Worm (Caenorhabditis elegans) whole organism, L4 larva: ENCODE data around the gene fmo-3.

ENCODE experiments used
- D1046.2 ChIP-seq: fragments of 200-800 bp; sonication (Bioruptor generic); IDR thresholded peaks from 2 replicates; pipeline ENCODE4 v1.3.6; 2022; ENCODE audit warnings: missing genetic modification characterization, missing compliant biosample characterization
- F26F4.8 ChIP-seq: fragments of 200-800 bp; sonication (Bioruptor generic); conservative IDR thresholded peaks from 2 replicates; pipeline ENCODE4 v1.3.6; 2022; ENCODE audit warnings: missing genetic modification characterization, missing compliant biosample characterization
- Y48G9A.11 ChIP-seq: fragments of 200-800 bp; sonication (Bioruptor generic); IDR thresholded peaks from 2 replicates; pipeline ENCODE4 v1.3.6; 2022; ENCODE audit warnings: missing genetic modification reagents, missing genetic modification characterization, missing compliant biosample characterization
- ceh-62 ChIP-seq: sonication (generic microtip); optimal IDR thresholded peaks from 2 replicates; lab custom pipeline; 2017; ENCODE audit warnings: missing biosample characterization, missing genetic modification characterization
- cey-2 ChIP-seq: sonication (generic microtip); optimal IDR thresholded peaks from 3 replicates; lab custom pipeline; 2017; ENCODE audit warnings: missing genetic modification characterization, mild to moderate bottlenecking, missing compliant biosample characterization, antibody characterized with exemption, borderline replicate concordance; ENCODE audit not compliant: insufficient read depth
- ctbp-1 ChIP-seq: fragments of 200-800 bp; sonication (Bioruptor generic); IDR thresholded peaks from 2 replicates; pipeline ENCODE4 v1.3.6; 2022; ENCODE audit warnings: missing genetic modification reagents, missing genetic modification characterization, missing compliant biosample characterization
- daf-16 ChIP-seq, 3 experiments: sonication (generic microtip); optimal IDR thresholded peaks; 2 replicates each; lab custom pipeline; 2016 to 2017; ENCODE audit warnings: missing genetic modification characterization in 3 of 3, missing genetic modification reagents in 3 of 3, mild to moderate bottlenecking in 2 of 3, missing compliant biosample characterization in 2 of 3, missing biosample characterization in 1 of 3, moderate library complexity in 1 of 3
- daf-8 ChIP-seq: fragments of 200-800 bp; sonication (Bioruptor generic); IDR thresholded peaks from 2 replicates; pipeline ENCODE4 v1.3.6; 2022; ENCODE audit warnings: missing genetic modification characterization, missing compliant biosample characterization
- duxl-1 ChIP-seq: sonication (generic microtip); optimal IDR thresholded peaks from 2 replicates; lab custom pipeline; 2016; ENCODE audit warnings: mild to moderate bottlenecking, missing genetic modification characterization, moderate library complexity, missing compliant biosample characterization; ENCODE audit not compliant: poor library complexity
- hif-1 ChIP-seq, 2 experiments: sonication (generic microtip); optimal IDR thresholded peaks; 2 replicates each; lab custom pipeline; 2016 to 2017; ENCODE audit warnings: missing compliant biosample characterization in 2 of 2, missing genetic modification characterization in 2 of 2, missing genetic modification reagents in 2 of 2, missing genotype in 2 of 2, mild to moderate bottlenecking in 1 of 2
- jun-1 ChIP-seq: fragments of 150-350 bp; optimal IDR thresholded peaks from 2 replicates; lab custom pipeline; 2014; ENCODE audit warnings: missing biosample characterization, missing genetic modification reagents, missing genetic modification characterization
- lin-13 ChIP-seq: fragments of 150-350 bp; optimal IDR thresholded peaks from 2 replicates; lab custom pipeline; 2014; ENCODE audit warnings: missing biosample characterization, missing genetic modification reagents, missing genetic modification characterization
- lin-29 ChIP-seq: fragments of 200-800 bp; sonication (Bioruptor generic); IDR thresholded peaks from 2 replicates; pipeline ENCODE4 v1.3.6; 2022; ENCODE audit warnings: missing genetic modification reagents, missing genetic modification characterization, missing compliant biosample characterization
- lsy-2 ChIP-seq, 2 experiments: fragments of 150-350 bp in 1 of 2; sonication (generic microtip) in 1 of 2; optimal IDR thresholded peaks; 2 replicates each; lab custom pipeline; 2014 to 2017; ENCODE audit warnings: missing biosample characterization in 2 of 2, missing genetic modification characterization in 2 of 2
- mdt-29 ChIP-seq: fragments of 200-800 bp; sonication (Bioruptor generic); IDR thresholded peaks from 2 replicates; pipeline ENCODE4 v1.3.6; 2022; ENCODE audit warnings: missing genetic modification reagents, missing genetic modification characterization, missing compliant biosample characterization
- mes-2 ChIP-seq: sonication (generic microtip); optimal IDR thresholded peaks from 2 replicates; lab custom pipeline; 2016; ENCODE audit warnings: missing genotype, mild to moderate bottlenecking, missing genetic modification characterization, missing compliant biosample characterization; ENCODE audit not compliant: poor library complexity, severe bottlenecking
- mxl-2 ChIP-seq: fragments of 200-800 bp; sonication (Bioruptor generic); conservative IDR thresholded peaks from 2 replicates; pipeline ENCODE4 v1.3.6; 2022; ENCODE audit warnings: missing genetic modification reagents, missing genetic modification characterization, missing compliant biosample characterization
- nhr-237 ChIP-seq: sonication (generic microtip); optimal IDR thresholded peaks from 2 replicates; lab custom pipeline; 2017; ENCODE audit warnings: missing biosample characterization, missing genetic modification characterization
- nhr-41 ChIP-seq: fragments of 200-800 bp; sonication (Bioruptor generic); IDR thresholded peaks from 2 replicates; pipeline ENCODE4 v1.3.6; 2022; ENCODE audit warnings: missing genetic modification reagents, missing genetic modification characterization, missing compliant biosample characterization
- nhr-6 ChIP-seq: fragments of 150-350 bp; optimal IDR thresholded peaks from 2 replicates; lab custom pipeline; 2014; ENCODE audit warnings: missing biosample characterization, missing genetic modification characterization
- pha-4 ChIP-seq, 2 experiments: fragments of 150-350 bp in 1 of 2; fragments of 200-800 bp in 1 of 2; sonication (Bioruptor generic) in 1 of 2; IDR thresholded peaks in 1 of 2; optimal IDR thresholded peaks in 1 of 2; 2 replicates each; pipeline versions ENCODE4 v1.3.6 to Lab custom; 2014 to 2022; ENCODE audit warnings: missing genetic modification characterization in 2 of 2, missing genetic modification reagents in 2 of 2, missing biosample characterization in 1 of 2, missing compliant biosample characterization in 1 of 2
- php-3 ChIP-seq: fragments of 200-800 bp; sonication (Bioruptor generic); IDR thresholded peaks from 2 replicates; pipeline ENCODE4 v1.3.6; 2022; ENCODE audit warnings: missing genetic modification reagents, missing genetic modification characterization, missing compliant biosample characterization
- rbr-2 ChIP-seq: sonication (generic microtip); optimal IDR thresholded peaks from 2 replicates; lab custom pipeline; 2016; ENCODE audit warnings: missing genotype, missing genetic modification characterization, missing compliant biosample characterization
- sdz-12 ChIP-seq: fragments of 200-800 bp; sonication (Bioruptor generic); optimal IDR thresholded peaks from 2 replicates; lab custom pipeline; 2018; ENCODE audit warnings: mild to moderate bottlenecking, missing genetic modification characterization, missing compliant biosample characterization
- ztf-11 ChIP-seq: fragments of 150-350 bp; optimal IDR thresholded peaks from 2 replicates; lab custom pipeline; 2014; ENCODE audit warnings: missing biosample characterization, missing genetic modification characterization

The fmo-3 gene

DNA sequence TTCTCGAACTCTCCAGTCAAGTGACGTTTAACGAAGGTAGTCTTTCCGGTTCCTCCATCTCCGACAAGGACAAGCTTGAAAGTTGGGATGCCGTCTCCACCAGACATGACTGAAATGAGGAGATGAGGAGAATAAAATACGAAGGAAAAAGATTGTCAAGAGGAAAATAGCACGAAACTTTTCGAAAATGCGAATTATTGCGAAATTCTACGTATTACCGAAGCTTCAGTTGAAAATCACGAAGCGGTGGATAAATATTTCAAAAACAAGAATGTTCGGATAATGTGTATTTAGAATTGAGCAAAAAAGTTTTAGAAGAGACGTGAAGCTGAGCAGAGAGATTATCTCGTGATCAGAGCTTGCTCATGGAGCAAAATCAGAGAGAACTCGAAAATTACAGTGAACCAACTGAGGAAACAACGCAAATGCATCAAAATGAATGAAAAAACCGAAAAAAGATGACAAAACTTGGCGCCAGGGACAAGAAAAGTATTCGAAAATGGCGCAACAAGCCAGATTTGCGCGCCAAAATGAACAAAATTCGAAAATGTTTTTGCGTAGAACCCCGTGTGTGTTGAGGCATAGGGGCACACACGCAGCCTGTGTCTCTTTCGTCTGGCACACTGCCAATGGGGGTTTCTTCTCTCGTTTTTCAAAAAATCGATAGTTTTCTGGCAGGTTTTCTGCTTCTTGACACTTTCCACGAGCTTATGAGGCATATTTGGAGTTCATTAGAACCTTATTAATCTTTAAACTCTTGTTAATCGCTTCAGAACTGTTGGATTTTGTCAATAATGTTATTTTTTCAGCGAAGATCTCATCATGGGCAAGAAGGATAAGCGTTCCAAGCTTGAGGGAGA lies 53.4 kb downstream of the fmo-3 start, which contains the start of the genes ran-1 and dkc-1 (continued):
- TF ChIP-seq lin-29 (GFP tag; lab: Robert Waterston, UW) (no peak), rbr-2 (tag; lab: Kevin White, UChicago) (peak; percentile 73), lsy-2 (tag; optimal IDR thresholded peaks at IDR 0.05; lab: Kevin White, UChicago) (peak in 1 of 2 experiments; percentile 85), daf-16 (GFP tag; optimal IDR thresholded peaks at IDR 0.05; lab: Kevin White, UChicago) (no peak), daf-16 (tag; optimal IDR thresholded peaks at IDR 0.05; lab: Kevin White, UChicago) (peak; percentile 46), nhr-41 (GFP tag; lab: Robert Waterston, UW) (no peak), sdz-12 (GFP tag; lab: Kevin White, UChicago) (no peak), cey-2 (tag; lab: Kevin White, UChicago) (no peak), php-3 (no peak), nhr-237 (tag; lab: Kevin White, UChicago) (no peak), ceh-62 (tag; lab: Kevin White, UChicago) (no peak), lin-13 (GFP tag; lab: Kevin White, UChicago) (peak; percentile 87), mdt-29 (GFP tag; lab: Robert Waterston, UW) (no peak), Y48G9A.11 (GFP tag; lab: Robert Waterston, UW) (peak; percentile 67), mxl-2 (no peak), jun-1 (tag; lab: Kevin White, UChicago) (no peak), ctbp-1 (GFP tag; lab: Robert Waterston, UW) (no peak), pha-4 (GFP tag; IDR thresholded peaks at IDR 0.05; lab: Robert Waterston, UW) (no peak), pha-4 (tag; optimal IDR thresholded peaks at IDR 0.05; lab: Kevin White, UChicago) (peak; percentile 25), mes-2 (tag; lab: Kevin White, UChicago) (peak; percentile 84), daf-8 (no peak), hif-1 (tag; optimal IDR thresholded peaks at IDR 0.05; lab: Kevin White, UChicago) (peak in 1 of 2 experiments; percentile 54), F26F4.8 (GFP tag; lab: Robert Waterston, UW) (no peak), nhr-6 (tag; lab: Kevin White, UChicago) (peak; percentile 33), ztf-11 (tag; lab: Kevin White, UChicago) (no peak), duxl-1 (no peak), D1046.2 (GFP tag; lab: Robert Waterston, UW) (no peak; the same call in 1 of the 2 replicates)
